Fruit fly (Drosophila melanogaster) whole organism, wandering third instar larva: Measurements from ENCODE around the gene RPA2.

Experiments
- Dfd ChIP-seq: fragments of >200 bp; optimal IDR thresholded peaks from 2 replicates; lab custom pipeline; 2017; ENCODE audit warnings: missing biosample characterization, missing genetic modification characterization
- Dif ChIP-seq: fragments of 200-275, 200-300 bp; sonication (Bioruptor generic); optimal IDR thresholded peaks from 2 replicates; lab custom pipeline; 2018; ENCODE audit warnings: missing biosample characterization, missing genetic modification characterization; ENCODE audit not compliant: partially characterized antibody
- GATAd ChIP-seq: sonication (Bioruptor generic); optimal IDR thresholded peaks from 2 replicates; lab custom pipeline; 2016; ENCODE audit warnings: missing biosample characterization, missing genetic modification characterization
- Hnf4 ChIP-seq: fragments of 200-800 bp; sonication (Bioruptor generic); optimal IDR thresholded peaks from 2 replicates; lab custom pipeline; 2016; ENCODE audit warnings: missing biosample characterization, mild to moderate bottlenecking, missing genetic modification characterization
- Hr78 ChIP-seq: fragments of >200 bp; optimal IDR thresholded peaks from 2 replicates; lab custom pipeline; 2017; ENCODE audit warnings: missing biosample characterization, missing genetic modification characterization
- N ChIP-seq: fragments of >200 bp; optimal IDR thresholded peaks from 2 replicates; lab custom pipeline; 2018; ENCODE audit warnings: missing biosample characterization, missing external identifiers, missing genetic modification characterization
- Vsx2 ChIP-seq: fragments of 200-300, 225-300 bp; sonication (Bioruptor generic); optimal IDR thresholded peaks from 2 replicates; lab custom pipeline; 2018; ENCODE audit warnings: missing biosample characterization, missing genetic modification characterization; ENCODE audit not compliant: partially characterized antibody
- ey ChIP-seq: fragments of 200-800 bp; sonication (Bioruptor generic); optimal IDR thresholded peaks from 2 replicates; lab custom pipeline; 2016; ENCODE audit warnings: missing biosample characterization, missing genetic modification characterization
- usp ChIP-seq: fragments of >200 bp; optimal IDR thresholded peaks from 2 replicates; lab custom pipeline; 2017; ENCODE audit warnings: missing biosample characterization, missing genetic modification characterization

DNA sequence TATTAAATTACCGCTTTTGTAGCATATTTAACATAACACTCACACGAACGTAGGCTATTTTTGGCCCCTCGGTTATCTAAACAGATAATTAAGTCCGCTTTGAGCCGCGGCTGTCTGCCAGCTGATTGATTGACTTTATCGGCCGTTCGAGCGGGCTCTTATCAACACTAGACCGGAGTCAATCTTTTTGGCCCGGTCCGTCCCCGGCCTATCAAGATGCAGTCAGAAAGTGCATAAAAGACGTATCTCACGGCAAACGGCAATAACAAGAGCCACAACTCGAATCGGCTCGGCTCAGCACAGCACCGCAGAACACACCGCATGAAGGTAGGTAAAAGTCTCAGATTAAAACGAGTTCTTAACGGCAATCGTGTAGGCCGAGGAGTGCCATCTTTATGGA is 39.1 kb upstream of the RPA2 start:
- TF ChIP-seq N (no peak), ey (no peak), Vsx2 (GFP tag; lab: Kevin White, UChicago) (no peak), usp (GFP tag; lab: Kevin White, UChicago) (no peak), Hnf4 (GFP tag; lab: Kevin White, UChicago) (no peak), Dfd (GFP tag; lab: Kevin White, UChicago) (no peak), Hr78 (GFP tag; lab: Kevin White, UChicago) (no peak), GATAd (GFP tag; lab: Kevin White, UChicago) (no peak), Dif (GFP tag; lab: Kevin White, UChicago) (no peak)
